Worm (Caenorhabditis elegans) whole organism, young adult: ENCODE results near the gene srsx-31.

ENCODE experiments used
- B0019.2 ChIP-seq: fragments of 200-800 bp; sonication (Bioruptor generic); conservative IDR thresholded peaks from 2 replicates; pipeline ENCODE4 v1.3.6; 2022; ENCODE audit warnings: missing genetic modification reagents, missing genetic modification characterization, missing compliant biosample characterization
- C06A6.2 ChIP-seq: fragments of 200-800 bp; sonication (Bioruptor generic); conservative IDR thresholded peaks from 2 replicates; pipeline ENCODE4 v1.3.6; 2022; ENCODE audit warnings: missing genetic modification characterization, missing compliant biosample characterization
- D2030.7 ChIP-seq: fragments of 200-800 bp; sonication (Bioruptor generic); IDR thresholded peaks from 2 replicates; pipeline ENCODE4 v1.3.6; 2022; ENCODE audit warnings: missing genetic modification reagents, missing genetic modification characterization, missing compliant biosample characterization
- F22D6.2 ChIP-seq: sonication (generic microtip); optimal IDR thresholded peaks from 2 replicates; lab custom pipeline; 2016; ENCODE audit warnings: mild to moderate bottlenecking, missing genetic modification characterization, missing compliant biosample characterization
- F23B12.7 ChIP-seq: sonication (generic microtip); optimal IDR thresholded peaks from 2 replicates; lab custom pipeline; 2017; ENCODE audit warnings: missing genetic modification characterization, mild to moderate bottlenecking, missing compliant biosample characterization, antibody characterized with exemption, moderate library complexity; ENCODE audit not compliant: insufficient read depth
- F39B2.1 ChIP-seq: fragments of 200-800 bp; sonication (Bioruptor generic); IDR thresholded peaks from 2 replicates; pipeline ENCODE4 v1.3.6; 2022; ENCODE audit warnings: missing genetic modification reagents, missing genetic modification characterization, missing compliant biosample characterization
- F49E8.2 ChIP-seq: sonication (generic microtip); optimal IDR thresholded peaks from 3 replicates; lab custom pipeline; 2017; ENCODE audit warnings: missing genetic modification characterization, mild to moderate bottlenecking, missing compliant biosample characterization, antibody characterized with exemption, moderate library complexity; ENCODE audit not compliant: insufficient read depth
- F52B5.7 ChIP-seq: sonication (generic microtip); optimal IDR thresholded peaks from 2 replicates; lab custom pipeline; 2016; ENCODE audit warnings: mild to moderate bottlenecking, missing genetic modification characterization, missing compliant biosample characterization
- aptf-3 ChIP-seq: fragments of 200-800 bp; sonication (Bioruptor generic); IDR thresholded peaks from 2 replicates; pipeline ENCODE4 v1.3.6; 2022; ENCODE audit warnings: missing genetic modification characterization, missing compliant biosample characterization
- attf-6 ChIP-seq: fragments of 200-800 bp; sonication (Bioruptor generic); IDR thresholded peaks from 2 replicates; pipeline ENCODE4 v1.3.6; 2022; ENCODE audit warnings: missing genetic modification reagents, missing genetic modification characterization, missing compliant biosample characterization
- cebp-1 ChIP-seq, 2 experiments: fragments of 200-800 bp in 1 of 2; sonication (Bioruptor generic) in 1 of 2; sonication (generic microtip) in 1 of 2; IDR thresholded peaks in 1 of 2; optimal IDR thresholded peaks in 1 of 2; 2 replicates each; pipeline versions ENCODE4 v1.3.6 to Lab custom; 2017 to 2022; ENCODE audit warnings: missing compliant biosample characterization in 2 of 2, missing genetic modification characterization in 2 of 2, mild to moderate bottlenecking in 1 of 2, missing genetic modification reagents in 1 of 2, moderate library complexity in 1 of 2
- chd-7 ChIP-seq: sonication (generic microtip); optimal IDR thresholded peaks from 2 replicates; lab custom pipeline; 2016; ENCODE audit warnings: mild to moderate bottlenecking, missing genetic modification characterization, moderate library complexity, missing compliant biosample characterization
- dox-1 ChIP-seq: fragments of 200-800 bp; sonication (Bioruptor generic); IDR thresholded peaks from 2 replicates; pipeline ENCODE4 v1.3.6; 2022; ENCODE audit warnings: missing genetic modification reagents, missing genetic modification characterization, missing compliant biosample characterization
- dpl-1 ChIP-seq: fragments of 150-350 bp; optimal IDR thresholded peaks from 2 replicates; lab custom pipeline; 2014; ENCODE audit warnings: missing biosample characterization, missing genetic modification reagents, missing genetic modification characterization
- efl-1 ChIP-seq: fragments of 150-350 bp; optimal IDR thresholded peaks from 2 replicates; lab custom pipeline; 2014; ENCODE audit warnings: missing biosample characterization, missing genetic modification reagents, missing genetic modification characterization
- egl-44 ChIP-seq: fragments of 200-800 bp; sonication (Bioruptor generic); IDR thresholded peaks from 2 replicates; pipeline ENCODE4 v1.3.6; 2022; ENCODE audit warnings: missing genetic modification reagents, missing genetic modification characterization, missing compliant biosample characterization
- ekl-4 ChIP-seq: fragments of 200-800 bp; sonication (Bioruptor generic); IDR thresholded peaks from 2 replicates; pipeline ENCODE4 v1.3.6; 2022; ENCODE audit warnings: missing genetic modification reagents, missing genetic modification characterization, missing compliant biosample characterization
- gei-17 ChIP-seq: fragments of 200-800 bp; sonication (Bioruptor generic); optimal IDR thresholded peaks from 2 replicates; lab custom pipeline; 2018; ENCODE audit warnings: mild to moderate bottlenecking, missing genetic modification characterization, missing compliant biosample characterization
- hlh-26 ChIP-seq: fragments of 200-800 bp; sonication (Bioruptor generic); conservative IDR thresholded peaks from 2 replicates; pipeline ENCODE4 v1.3.6; 2022; ENCODE audit warnings: missing genetic modification reagents, missing genetic modification characterization, missing compliant biosample characterization
- hmg-20 ChIP-seq: fragments of 200-800 bp; sonication (Bioruptor generic); IDR thresholded peaks from 2 replicates; pipeline ENCODE4 v1.3.6; 2022; ENCODE audit warnings: missing genetic modification reagents, missing genetic modification characterization, missing compliant biosample characterization
- hsf-1 ChIP-seq: fragments of 200-800 bp; sonication (Bioruptor generic); IDR thresholded peaks from 2 replicates; pipeline ENCODE4 v1.3.6; 2022; ENCODE audit warnings: missing genetic modification reagents, missing genetic modification characterization, missing compliant biosample characterization
- let-607 ChIP-seq, 2 experiments: fragments of 200-800 bp in 1 of 2; sonication (Bioruptor generic) in 1 of 2; sonication (generic microtip) in 1 of 2; optimal IDR thresholded peaks; 2 replicates each; lab custom pipeline; 2016 to 2018; ENCODE audit warnings: mild to moderate bottlenecking in 2 of 2, missing compliant biosample characterization in 2 of 2, missing genetic modification characterization in 2 of 2, moderate library complexity in 2 of 2, missing genotype in 1 of 2
- lin-54 ChIP-seq: fragments of 200-800 bp; sonication (Bioruptor generic); optimal IDR thresholded peaks from 2 replicates; lab custom pipeline; 2018; ENCODE audit warnings: mild to moderate bottlenecking, missing genetic modification characterization, missing compliant biosample characterization
- lsy-27 ChIP-seq: sonication (generic microtip); optimal IDR thresholded peaks from 2 replicates; lab custom pipeline; 2017; ENCODE audit warnings: missing genetic modification characterization, mild to moderate bottlenecking, missing compliant biosample characterization, antibody characterized with exemption, missing genotype, borderline replicate concordance; ENCODE audit not compliant: insufficient read depth
- madf-3 ChIP-seq: fragments of 200-800 bp; sonication (Bioruptor generic); IDR thresholded peaks from 2 replicates; pipeline ENCODE4 v1.3.6; 2022; ENCODE audit warnings: missing genetic modification reagents, missing genetic modification characterization, missing compliant biosample characterization
- madf-6 ChIP-seq: fragments of 200-800 bp; sonication (Bioruptor generic); IDR thresholded peaks from 2 replicates; pipeline ENCODE4 v1.3.6; 2022; ENCODE audit warnings: missing genetic modification reagents, missing genetic modification characterization, missing compliant biosample characterization
- nhr-27 ChIP-seq: fragments of 200-800 bp; sonication (Bioruptor generic); optimal IDR thresholded peaks from 2 replicates; lab custom pipeline; 2018; ENCODE audit warnings: mild to moderate bottlenecking, missing genetic modification characterization, moderate library complexity, missing compliant biosample characterization
- nhr-90 ChIP-seq: sonication (generic microtip); optimal IDR thresholded peaks from 2 replicates; lab custom pipeline; 2016; ENCODE audit warnings: missing genotype, mild to moderate bottlenecking, missing genetic modification characterization, missing compliant biosample characterization
- repo-1 ChIP-seq: sonication (generic microtip); optimal IDR thresholded peaks from 2 replicates; lab custom pipeline; 2017; ENCODE audit warnings: mild to moderate bottlenecking, missing genetic modification characterization, missing compliant biosample characterization
- snpc-1.1 ChIP-seq: sonication (generic microtip); optimal IDR thresholded peaks from 2 replicates; lab custom pipeline; 2017; ENCODE audit warnings: missing genetic modification characterization, mild to moderate bottlenecking, missing compliant biosample characterization, antibody characterized with exemption, moderate library complexity, missing genotype, missing genetic modification reagents; ENCODE audit not compliant: insufficient read depth
- snpc-4 ChIP-seq, 5 experiments: fragments of 150-350 bp in 1 of 5; sonication (generic microtip) in 4 of 5; optimal IDR thresholded peaks; 2 replicates each; lab custom pipeline; 2014 to 2018; ENCODE audit warnings: missing genetic modification characterization in 5 of 5, missing biosample characterization in 3 of 5, antibody characterized with exemption in 2 of 5, mild to moderate bottlenecking in 2 of 5, missing compliant biosample characterization in 2 of 5, missing genotype in 2 of 5, moderate library complexity in 2 of 5, missing genetic modification reagents in 1 of 5
- sptf-2 ChIP-seq: fragments of 200-800 bp; sonication (Bioruptor generic); optimal IDR thresholded peaks from 2 replicates; lab custom pipeline; 2018; ENCODE audit warnings: mild to moderate bottlenecking, missing genetic modification characterization, missing compliant biosample characterization
- unc-62 ChIP-seq: fragments of 150-350 bp; optimal IDR thresholded peaks from 2 replicates; lab custom pipeline; 2014; ENCODE audit warnings: missing biosample characterization, missing genetic modification reagents, missing genetic modification characterization
- xnd-1 ChIP-seq: sonication (generic microtip); optimal IDR thresholded peaks from 2 replicates; lab custom pipeline; 2016; ENCODE audit warnings: missing genotype, missing genetic modification reagents, missing genetic modification characterization, missing compliant biosample characterization
- ztf-22 ChIP-seq: fragments of 200-800 bp; sonication (Bioruptor generic); optimal IDR thresholded peaks from 2 replicates; lab custom pipeline; 2018; ENCODE audit warnings: mild to moderate bottlenecking, missing genetic modification characterization, moderate library complexity, missing compliant biosample characterization

srsx-31 gene

ce11 chrV:11298632-11299031 lies 43.8 kb upstream of the srsx-31 start, which contains the start of gene T03F7.5:
Gene T03F7.5 (minus strand): TSS chrV:11298732.
- TF ChIP-seq F52B5.7 (tag; lab: Kevin White, UChicago) (no peak), sptf-2 (no peak), madf-6 (no peak), madf-3 (no peak), chd-7 (no peak), F22D6.2 (tag; lab: Kevin White, UChicago) (no peak), repo-1 (tag; lab: Kevin White, UChicago) (no peak), F49E8.2 (no peak), dpl-1 (GFP tag; lab: Kevin White, UChicago) (no peak), gei-17 (GFP tag; lab: Kevin White, UChicago) (no peak), C06A6.2 (no peak), hmg-20 (no peak), attf-6 (GFP tag; lab: Robert Waterston, UW) (no peak), ztf-22 (GFP tag; lab: Kevin White, UChicago) (no peak), nhr-27 (no peak)

ce11 chrV:11294393-11294792 lies 39.5 kb upstream of the srsx-31 start, which contains the start of gene T03F7.6:
Gene T03F7.6 (plus strand): TSS chrV:11294693.
- no peak for TF ChIP-seq ztf-22 (GFP tag; lab: Kevin White, UChicago)
- no peak for TF ChIP-seq unc-62 (GFP tag; lab: Kevin White, UChicago)
- TF ChIP-seq cebp-1 (GFP tag; IDR thresholded peaks at IDR 0.05; lab: Robert Waterston, UW) = no peak
- no peak for TF ChIP-seq cebp-1 (tag; optimal IDR thresholded peaks at IDR 0.05; lab: Kevin White, UChicago)
- no peak for TF ChIP-seq B0019.2 (GFP tag; lab: Robert Waterston, UW)
- no peak for TF ChIP-seq aptf-3
- TF ChIP-seq D2030.7 (GFP tag; lab: Robert Waterston, UW) = no peak

- TF ChIP-seq F23B12.7 (tag; lab: Kevin White, UChicago) (no peak), snpc-4 (GFP tag; optimal IDR thresholded peaks at IDR 0.05; lab: Kevin White, UChicago) (peak; percentile 3), snpc-4 (tag; optimal IDR thresholded peaks at IDR 0.05; lab: Kevin White, UChicago) (peak in 2 of 4 experiments; percentile 68 to 86), snpc-1.1 (tag; lab: Kevin White, UChicago) (peak; percentile 24), hlh-26 (GFP tag; lab: Robert Waterston, UW) (no peak), ekl-4 (GFP tag; lab: Robert Waterston, UW) (no peak)
Measured at ce11 chrV:11292682-11293081, 37.8 kb upstream of the srsx-31 start.

- TF ChIP-seq ekl-4 (GFP tag; lab: Robert Waterston, UW) = no peak
- no peak for TF ChIP-seq hsf-1 (GFP tag; lab: Robert Waterston, UW)
- no peak for TF ChIP-seq egl-44 (GFP tag; lab: Robert Waterston, UW)
- no peak for TF ChIP-seq dox-1 (GFP tag; lab: Robert Waterston, UW)
- TF ChIP-seq let-607 (tag; optimal IDR thresholded peaks at IDR 0.05; lab: Kevin White, UChicago) = no peak
- TF ChIP-seq lsy-27 (tag; lab: Kevin White, UChicago) = no peak
- TF ChIP-seq efl-1 = no peak
- TF ChIP-seq nhr-90 = no peak
- TF ChIP-seq F39B2.1 (GFP tag; lab: Robert Waterston, UW) = no peak
- TF ChIP-seq xnd-1 (tag; lab: Kevin White, UChicago) = no peak
- no peak for TF ChIP-seq lin-54 (GFP tag; lab: Kevin White, UChicago)
- TF ChIP-seq repo-1 (tag; lab: Kevin White, UChicago) = no peak
Measured at ce11 chrV:11290888-11291287, 36.0 kb upstream of the srsx-31 start, which contains the start of gene C03E10.1. Gene C03E10.1 (plus strand): TSS chrV:11291188.
